Worm (Caenorhabditis elegans) whole organism, late embryonic: ENCODE measurements around the gene ZK84.4.

Experiments used
- hlh-8 ChIP-seq: sonication (generic microtip); optimal IDR thresholded peaks from 2 replicates; lab custom pipeline; 2016; ENCODE audit warnings: missing genotype, missing genetic modification characterization, missing compliant biosample characterization
- mec-3 ChIP-seq: sonication (generic microtip); optimal IDR thresholded peaks from 2 replicates; lab custom pipeline; 2016; ENCODE audit warnings: borderline replicate concordance, missing genetic modification characterization, missing compliant biosample characterization
- npax-4 ChIP-seq: sonication (generic microtip); optimal IDR thresholded peaks from 2 replicates; lab custom pipeline; 2016; ENCODE audit warnings: missing genetic modification characterization, missing compliant biosample characterization
- pat-9 ChIP-seq: fragments of 200-800 bp; sonication (Bioruptor generic); optimal IDR thresholded peaks from 2 replicates; lab custom pipeline; 2018; ENCODE audit warnings: mild to moderate bottlenecking, missing genetic modification characterization, moderate library complexity, missing compliant biosample characterization
- pha-4 ChIP-seq: fragments of 150-350 bp; optimal IDR thresholded peaks from 2 replicates; lab custom pipeline; 2018; ENCODE audit warnings: missing biosample characterization, missing genetic modification reagents, missing genetic modification characterization
- tbx-2 ChIP-seq: sonication (generic microtip); optimal IDR thresholded peaks from 2 replicates; lab custom pipeline; 2016; ENCODE audit warnings: missing genetic modification characterization, missing compliant biosample characterization
- zip-5 ChIP-seq: sonication (generic microtip); optimal IDR thresholded peaks from 2 replicates; lab custom pipeline; 2016; ENCODE audit warnings: missing genetic modification characterization, missing compliant biosample characterization

- TF ChIP-seq npax-4 (tag; lab: Kevin White, UChicago), result no peak
- TF ChIP-seq pha-4, result no peak
- TF ChIP-seq tbx-2 (tag; lab: Kevin White, UChicago), result no peak
- TF ChIP-seq zip-5 (tag; lab: Kevin White, UChicago), result no peak
- no peak for TF ChIP-seq hlh-8 (tag; lab: Kevin White, UChicago)
- no peak for TF ChIP-seq pat-9 (tag; lab: Kevin White, UChicago)
- TF ChIP-seq mec-3 (tag; lab: Kevin White, UChicago), result no peak
Measured at ce11 chrII:6025647-6026046, 16.9 kb upstream of the ZK84.4 start.
